Worm (Caenorhabditis elegans) whole organism, mixed stage, embryonic: Measurements from ENCODE around the gene atg-16.1.

Source experiments
- ces-1 ChIP-seq: fragments of 150-350 bp; optimal IDR thresholded peaks from 2 replicates; lab custom pipeline; 2014; ENCODE audit warnings: missing biosample characterization, missing genetic modification reagents, missing genetic modification characterization
- cnd-1 ChIP-seq: fragments of 200-800 bp; sonication (Bioruptor generic); optimal IDR thresholded peaks from 2 replicates; lab custom pipeline; 2018; ENCODE audit warnings: mild to moderate bottlenecking, missing genetic modification characterization, missing compliant biosample characterization
- elt-3 ChIP-seq: fragments of 150-350 bp; optimal IDR thresholded peaks from 2 replicates; lab custom pipeline; 2014; ENCODE audit warnings: missing biosample characterization, missing genetic modification characterization
- nhr-76 ChIP-seq: sonication (generic microtip); optimal IDR thresholded peaks from 2 replicates; lab custom pipeline; 2017; ENCODE audit warnings: missing biosample characterization, missing genetic modification characterization
- pha-4 ChIP-seq: fragments of 150-350 bp; optimal IDR thresholded peaks from 2 replicates; lab custom pipeline; 2018; ENCODE audit warnings: missing biosample characterization, missing genetic modification reagents, missing genetic modification characterization
- snpc-4 ChIP-seq: fragments of 150-350 bp; optimal IDR thresholded peaks from 2 replicates; lab custom pipeline; 2014; ENCODE audit warnings: missing biosample characterization, missing genetic modification characterization

- TF ChIP-seq pha-4 (tag; lab: Kevin White, UChicago) (no peak), snpc-4 (tag; lab: Kevin White, UChicago) (no peak), nhr-76 (tag; lab: Kevin White, UChicago) (no peak), cnd-1 (tag; lab: Kevin White, UChicago) (no peak), elt-3 (no peak), ces-1 (peak; percentile 8)
These were observed 26.6 kb upstream of the atg-16.1 start, which contains the start of gene ncr-1 for ce11 chrX:4488807-4489336.
